Fruit fly (Drosophila melanogaster) whole organism, prepupa: Measurements from ENCODE around the gene nAChRbeta3.

ENCODE experiments used
- CG31627 ChIP-seq: fragments of 200-800 bp; sonication (Bioruptor generic); optimal IDR thresholded peaks from 3 replicates; lab custom pipeline; 2016; ENCODE audit warnings: missing biosample characterization, missing genetic modification characterization
- CG32006 ChIP-seq: fragments of 200-800 bp; sonication (Bioruptor generic); optimal IDR thresholded peaks from 3 replicates; lab custom pipeline; 2017; ENCODE audit warnings: missing biosample characterization, mild to moderate bottlenecking, missing genetic modification characterization
- CG3919 ChIP-seq: fragments of 200-800 bp; sonication (Bioruptor generic); optimal IDR thresholded peaks from 3 replicates; lab custom pipeline; 2016; ENCODE audit warnings: missing biosample characterization, missing genetic modification characterization
- CG6276 ChIP-seq: fragments of 200-800 bp; sonication (Bioruptor generic); optimal IDR thresholded peaks from 2 replicates; lab custom pipeline; 2017; ENCODE audit warnings: missing biosample characterization, mild to moderate bottlenecking, missing genetic modification characterization
- CG6854 ChIP-seq: fragments of 200-800 bp; sonication (Bioruptor generic); optimal IDR thresholded peaks from 2 replicates; lab custom pipeline; 2017; ENCODE audit warnings: missing biosample characterization, mild to moderate bottlenecking, missing genetic modification characterization
- Ets21C ChIP-seq: fragments of 200-800 bp; sonication (Bioruptor generic); optimal IDR thresholded peaks from 3 replicates; lab custom pipeline; 2016; ENCODE audit warnings: missing biosample characterization, missing genetic modification characterization
- Ets96B ChIP-seq: fragments of 200-800 bp; optimal IDR thresholded peaks from 2 replicates; lab custom pipeline; 2019; ENCODE audit warnings: missing biosample characterization, mild to moderate bottlenecking, missing genetic modification characterization, moderate library complexity
- Gug ChIP-seq: fragments of 200-800 bp; sonication (Bioruptor generic); IDR thresholded peaks from 2 replicates; pipeline ENCODE4 v1.3.6; 2022; ENCODE audit warnings: missing biosample characterization, missing genetic modification characterization
- Smox ChIP-seq: fragments of 200-800 bp; sonication (Bioruptor generic); optimal IDR thresholded peaks from 3 replicates; lab custom pipeline; 2016; ENCODE audit warnings: missing biosample characterization, missing genetic modification characterization
- acj6 ChIP-seq: fragments of 200-800 bp; sonication (Bioruptor generic); optimal IDR thresholded peaks from 3 replicates; lab custom pipeline; 2016; ENCODE audit warnings: missing biosample characterization, missing genetic modification characterization
- fkh ChIP-seq: fragments of 200-800 bp; sonication (Bioruptor generic); optimal IDR thresholded peaks from 3 replicates; lab custom pipeline; 2017; ENCODE audit warnings: missing biosample characterization, mild to moderate bottlenecking, missing genetic modification characterization, moderate library complexity
- vri ChIP-seq: fragments of 200-800 bp; sonication (Bioruptor generic); optimal IDR thresholded peaks from 3 replicates; lab custom pipeline; 2016; ENCODE audit warnings: missing biosample characterization, mild to moderate bottlenecking, missing genetic modification characterization

DNA sequence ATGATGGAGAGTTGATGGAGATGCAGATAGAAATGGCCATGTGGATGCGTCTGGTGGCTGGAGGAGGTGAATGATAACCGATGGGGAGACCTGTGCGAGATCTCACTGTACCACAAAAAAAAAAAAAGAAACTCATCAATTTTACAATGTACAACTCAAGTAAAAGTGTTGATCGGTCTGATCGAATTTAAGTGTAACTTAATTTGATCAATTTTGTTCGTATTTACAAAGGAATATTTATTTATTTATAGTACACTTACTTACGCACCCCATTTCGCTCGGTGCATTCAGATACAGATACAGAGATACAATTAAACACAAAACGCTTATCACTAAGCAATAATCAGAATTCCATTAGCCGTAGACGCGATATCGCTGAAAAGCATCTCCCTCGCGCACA, 22.2 kb upstream of the nAChRbeta3 start:
- TF ChIP-seq CG31627 (GFP tag; lab: Kevin White, UChicago) (peak; percentile 45), Ets96B (tag; lab: Kevin White, UChicago) (peak; percentile 51), Ets21C (GFP tag; lab: Kevin White, UChicago) (peak; percentile 30), CG32006 (GFP tag; lab: Kevin White, UChicago) (peak; percentile 73), Gug (GFP tag; lab: Robert Waterston, UW) (0 out of 2 replicates have a peak, but pooled peaks have one; percentile 22), fkh (GFP tag; lab: Kevin White, UChicago) (no peak), CG3919 (GFP tag; lab: Kevin White, UChicago) (peak; percentile 63), Smox (peak; percentile 14), acj6 (GFP tag; lab: Kevin White, UChicago) (peak; percentile 41), CG6854 (no peak), vri (GFP tag; lab: Kevin White, UChicago) (no peak), CG6276 (GFP tag; lab: Kevin White, UChicago) (peak; percentile 43)
